Worm (Caenorhabditis elegans): ENCODE measurements around the gene srw-109.
A peak's percentile ranks its signal among the peaks of the same experiment; 100 is the strongest.

srw-109 gene

ce11 chrV:619054-619453, 10.3 kb upstream of the srw-109 start, which contains the start of gene F48G7.4 (continued):
- TF ChIP-seq nhr-77 (tag; optimal IDR thresholded peaks at IDR 0.05) (peak; percentile 23), pax-3 (tag; optimal IDR thresholded peaks at IDR 0.05) (peak; percentile 3), fkh-4 (tag; optimal IDR thresholded peaks at IDR 0.05; ENCODE audit: borderline replicate concordance) (no peak), sox-4 (tag; optimal IDR thresholded peaks at IDR 0.05) (peak; percentile 13), dpl-1 (GFP tag; optimal IDR thresholded peaks at IDR 0.05) (peak; percentile 22 to 44 (median 32)), aha-1 (tag; optimal IDR thresholded peaks at IDR 0.05) (no peak), ceh-63 (GFP tag; optimal IDR thresholded peaks at IDR 0.05) (no peak), unc-86 (tag; optimal IDR thresholded peaks at IDR 0.05) (peak; percentile 90), nhr-76 (tag; optimal IDR thresholded peaks at IDR 0.05) (no peak), ceh-90 (tag; optimal IDR thresholded peaks at IDR 0.05) (no peak), C16A3.4 (tag; optimal IDR thresholded peaks at IDR 0.05) (no peak), elt-2 (tag; optimal IDR thresholded peaks at IDR 0.05) (no peak), unc-30 (tag; optimal IDR thresholded peaks at IDR 0.05) (no peak), lir-3 (tag; optimal IDR thresholded peaks at IDR 0.05; ENCODE audit: poor library complexity) (peak; percentile 62), fos-1 (tag; optimal IDR thresholded peaks at IDR 0.05) (peak; percentile 60), unc-130 (tag; optimal IDR thresholded peaks at IDR 0.05) (no peak), ceh-82 (tag; optimal IDR thresholded peaks at IDR 0.05) (peak; percentile 69 to 90 (median 76)), F16B12.6 (tag; optimal IDR thresholded peaks at IDR 0.05) (peak; percentile 5), lin-14 (GFP tag; optimal IDR thresholded peaks at IDR 0.05) (peak; percentile 100), nhr-12 (tag; optimal IDR thresholded peaks at IDR 0.05) (no peak), zag-1 (tag; optimal IDR thresholded peaks at IDR 0.05) (peak; percentile 26), nhr-237 (tag; optimal IDR thresholded peaks at IDR 0.05) (peak; percentile 68), irx-1 (tag; optimal IDR thresholded peaks at IDR 0.05) (peak; percentile 47), skn-1 (tag; optimal IDR thresholded peaks at IDR 0.05) (peak; percentile 67), hpl-2 (GFP tag; optimal IDR thresholded peaks at IDR 0.05) (no peak), tbx-2 (tag; optimal IDR thresholded peaks at IDR 0.05) (peak; percentile 86), zip-4 (GFP tag; optimal IDR thresholded peaks at IDR 0.05) (no peak), efl-3 (GFP tag; optimal IDR thresholded peaks at IDR 0.05) (no peak), hlh-17 (GFP tag; optimal IDR thresholded peaks at IDR 0.05; ENCODE audit: borderline replicate concordance) (no peak), dsc-1 (tag; optimal IDR thresholded peaks at IDR 0.05) (peak; percentile 60), mef-2 (tag; optimal IDR thresholded peaks at IDR 0.05) (peak; percentile 24), isw-1 (GFP tag; IDR thresholded peaks at IDR 0.05) (peak; percentile 33), rnt-1 (tag; optimal IDR thresholded peaks at IDR 0.05) (peak; percentile 67), nhr-19 (GFP tag; conservative IDR thresholded peaks at IDR 0.05) (peak; percentile 60), C04F5.9 (tag; optimal IDR thresholded peaks at IDR 0.05) (no peak), swsn-7 (tag; optimal IDR thresholded peaks at IDR 0.05) (peak; percentile 78), snu-23 (GFP tag; optimal IDR thresholded peaks at IDR 0.05) (peak; percentile 86), unc-98 (GFP tag; IDR thresholded peaks at IDR 0.05) (no peak), hlh-4 (tag; optimal IDR thresholded peaks at IDR 0.05) (no peak), ztf-11 (tag; optimal IDR thresholded peaks at IDR 0.05) (no peak), pqm-1 (tag; optimal IDR thresholded peaks at IDR 0.05) (no peak), lin-13 (GFP tag; optimal IDR thresholded peaks at IDR 0.05) (peak; percentile 15), pag-3 (tag; optimal IDR thresholded peaks at IDR 0.05; ENCODE audit: borderline replicate concordance, insufficient read depth) (no peak)

ce11 chrV:617917-618316, 9.2 kb upstream of the srw-109 start:
- TF ChIP-seq mab-9 (GFP tag; IDR thresholded peaks at IDR 0.05), result no peak
- peak in 1 of 2 experiments; percentile 38 for TF ChIP-seq lsy-2 (tag; optimal IDR thresholded peaks at IDR 0.05)
- no peak for TF ChIP-seq dpl-1 (GFP tag; optimal IDR thresholded peaks at IDR 0.05)
- no peak for TF ChIP-seq nhr-19 (GFP tag; conservative IDR thresholded peaks at IDR 0.05)
- peak; percentile 27 for TF ChIP-seq nhr-11 (tag; optimal IDR thresholded peaks at IDR 0.05)
- TF ChIP-seq swsn-7 (tag; optimal IDR thresholded peaks at IDR 0.05), result peak; percentile 28
- TF ChIP-seq nhr-20 (tag; optimal IDR thresholded peaks at IDR 0.05), result peak; percentile 44
- no peak for TF ChIP-seq aha-1 (tag; optimal IDR thresholded peaks at IDR 0.05)
- TF ChIP-seq F16B12.6 (tag; optimal IDR thresholded peaks at IDR 0.05), result no peak
- TF ChIP-seq unc-86 (tag; optimal IDR thresholded peaks at IDR 0.05), result peak; percentile 34
- peak; percentile 77 for TF ChIP-seq nhr-47 (tag; optimal IDR thresholded peaks at IDR 0.05)
- peak; percentile 93 for TF ChIP-seq fkh-8 (tag; optimal IDR thresholded peaks at IDR 0.05)
- TF ChIP-seq unc-130 (tag; optimal IDR thresholded peaks at IDR 0.05), result no peak
- TF ChIP-seq ceh-63 (GFP tag; optimal IDR thresholded peaks at IDR 0.05), result no peak
- peak; percentile 97 for TF ChIP-seq hlh-4 (tag; optimal IDR thresholded peaks at IDR 0.05)
- TF ChIP-seq lin-14 (GFP tag; optimal IDR thresholded peaks at IDR 0.05), result peak; percentile 75
- peak; percentile 82 for TF ChIP-seq nhr-71 (tag; optimal IDR thresholded peaks at IDR 0.05)
- TF ChIP-seq vab-15 (tag; optimal IDR thresholded peaks at IDR 0.05), result no peak
- TF ChIP-seq hpl-2 (GFP tag; optimal IDR thresholded peaks at IDR 0.05), result no peak
- no peak for TF ChIP-seq C04F5.9 (tag; optimal IDR thresholded peaks at IDR 0.05)
- TF ChIP-seq sox-4 (tag; optimal IDR thresholded peaks at IDR 0.05), result peak; percentile 43
- no peak for TF ChIP-seq sup-37 (GFP tag; optimal IDR thresholded peaks at IDR 0.05)

Data from whole organism, L1 larva.